Worm (Caenorhabditis elegans) whole organism, L4 larva: ENCODE data around the gene F26C11.1.
"Not testable (repeated sequence)": the region's sequence is repeated elsewhere in the genome, so short reads cannot be mapped to it uniquely, and the experiment has no call there.

ENCODE experiments used
- D1046.2 ChIP-seq: fragments of 200-800 bp; sonication (Bioruptor generic); IDR thresholded peaks from 2 replicates; pipeline ENCODE4 v1.3.6; 2022; ENCODE audit warnings: missing genetic modification characterization, missing compliant biosample characterization
- F26F4.8 ChIP-seq: fragments of 200-800 bp; sonication (Bioruptor generic); conservative IDR thresholded peaks from 2 replicates; pipeline ENCODE4 v1.3.6; 2022; ENCODE audit warnings: missing genetic modification characterization, missing compliant biosample characterization
- F49E8.2 ChIP-seq: sonication (generic microtip); optimal IDR thresholded peaks from 2 replicates; lab custom pipeline; 2016; ENCODE audit warnings: missing compliant biosample characterization, mild to moderate bottlenecking, missing genetic modification characterization, borderline replicate concordance
- R02D3.7 ChIP-seq: fragments of 150-350 bp; sonication (generic microtip); optimal IDR thresholded peaks from 3 replicates; lab custom pipeline; 2014; ENCODE audit warnings: missing biosample characterization, missing genetic modification characterization
- T20F7.1 ChIP-seq: fragments of 200-800 bp; sonication (Bioruptor generic); optimal IDR thresholded peaks from 2 replicates; lab custom pipeline; 2018; ENCODE audit warnings: mild to moderate bottlenecking, missing genetic modification characterization, missing compliant biosample characterization
- aha-1 ChIP-seq: fragments of 150-350 bp; peaks from one replicate; lab custom pipeline; 2014; ENCODE audit warnings: missing biosample characterization, missing genetic modification characterization
- aly-2 ChIP-seq: sonication (generic microtip); optimal IDR thresholded peaks from 2 replicates; lab custom pipeline; 2018; ENCODE audit warnings: missing biosample characterization, missing genetic modification characterization
- ama-1 ChIP-seq: fragments of 150-350 bp; optimal IDR thresholded peaks from 2 replicates; lab custom pipeline; 2014; ENCODE audit warnings: inconsistent platforms, mixed read lengths
- attf-4 ChIP-seq: sonication (generic microtip); optimal IDR thresholded peaks from 3 replicates; lab custom pipeline; 2017; ENCODE audit warnings: missing biosample characterization, missing genetic modification characterization
- ceh-82 ChIP-seq: sonication (generic microtip); optimal IDR thresholded peaks from 2 replicates; lab custom pipeline; 2017; ENCODE audit warnings: missing biosample characterization, missing genetic modification characterization
- cey-2 ChIP-seq: sonication (generic microtip); optimal IDR thresholded peaks from 3 replicates; lab custom pipeline; 2017; ENCODE audit warnings: missing genetic modification characterization, mild to moderate bottlenecking, missing compliant biosample characterization, antibody characterized with exemption, borderline replicate concordance; ENCODE audit not compliant: insufficient read depth
- dmd-8 ChIP-seq: fragments of 200-800 bp; sonication (Bioruptor generic); IDR thresholded peaks from 2 replicates; pipeline ENCODE4 v1.3.6; 2022; ENCODE audit warnings: missing genetic modification characterization, missing compliant biosample characterization
- dve-1 ChIP-seq: sonication (generic microtip); optimal IDR thresholded peaks from 2 replicates; lab custom pipeline; 2017; ENCODE audit warnings: antibody characterized with exemption, mild to moderate bottlenecking, missing genetic modification characterization, missing compliant biosample characterization; ENCODE audit not compliant: insufficient read depth
- fkh-10 ChIP-seq: fragments of 150-350 bp; optimal IDR thresholded peaks from 2 replicates; lab custom pipeline; 2014; ENCODE audit warnings: missing biosample characterization, missing genetic modification reagents, missing genetic modification characterization
- hlh-11 ChIP-seq: fragments of 200-800 bp; sonication (Bioruptor generic); optimal IDR thresholded peaks from 2 replicates; lab custom pipeline; 2018; ENCODE audit warnings: mild to moderate bottlenecking, missing genetic modification characterization, missing compliant biosample characterization
- lin-39 ChIP-seq: fragments of 150-350 bp; optimal IDR thresholded peaks from 2 replicates; lab custom pipeline; 2014; ENCODE audit warnings: missing biosample characterization, missing genetic modification reagents, missing genetic modification characterization
- mdt-29 ChIP-seq: fragments of 200-800 bp; sonication (Bioruptor generic); IDR thresholded peaks from 2 replicates; pipeline ENCODE4 v1.3.6; 2022; ENCODE audit warnings: missing genetic modification reagents, missing genetic modification characterization, missing compliant biosample characterization
- mes-2 ChIP-seq: sonication (generic microtip); optimal IDR thresholded peaks from 2 replicates; lab custom pipeline; 2016; ENCODE audit warnings: missing genotype, mild to moderate bottlenecking, missing genetic modification characterization, missing compliant biosample characterization; ENCODE audit not compliant: poor library complexity, severe bottlenecking
- mxl-3 ChIP-seq: fragments of 200-800 bp; sonication (Bioruptor generic); optimal IDR thresholded peaks from 2 replicates; lab custom pipeline; 2018; ENCODE audit warnings: mild to moderate bottlenecking, missing genetic modification characterization, missing compliant biosample characterization
- nhr-111 ChIP-seq: fragments of 200-800 bp; sonication (Bioruptor generic); optimal IDR thresholded peaks from 2 replicates; lab custom pipeline; 2018; ENCODE audit warnings: mild to moderate bottlenecking, missing genetic modification characterization, missing compliant biosample characterization
- nhr-237 ChIP-seq: sonication (generic microtip); optimal IDR thresholded peaks from 2 replicates; lab custom pipeline; 2017; ENCODE audit warnings: missing biosample characterization, missing genetic modification characterization
- nhr-28 ChIP-seq: fragments of 150-350 bp; optimal IDR thresholded peaks from 2 replicates; lab custom pipeline; 2014; ENCODE audit warnings: missing biosample characterization, missing genetic modification characterization
- nhr-48 ChIP-seq: sonication (generic microtip); optimal IDR thresholded peaks from 2 replicates; lab custom pipeline; 2016; ENCODE audit warnings: mild to moderate bottlenecking, missing genetic modification characterization, missing compliant biosample characterization
- nhr-77 ChIP-seq: fragments of 150-350 bp; optimal IDR thresholded peaks from 2 replicates; lab custom pipeline; 2014; ENCODE audit warnings: missing biosample characterization, missing genetic modification characterization
- php-3 ChIP-seq: fragments of 200-800 bp; sonication (Bioruptor generic); IDR thresholded peaks from 2 replicates; pipeline ENCODE4 v1.3.6; 2022; ENCODE audit warnings: missing genetic modification reagents, missing genetic modification characterization, missing compliant biosample characterization
- set-16 ChIP-seq: fragments of 200-800 bp; sonication (Bioruptor generic); IDR thresholded peaks from 2 replicates; pipeline ENCODE4 v1.3.6; 2022; ENCODE audit warnings: missing genetic modification reagents, missing genetic modification characterization, missing compliant biosample characterization
- snpc-1.2 ChIP-seq: fragments of 200-800 bp; sonication (Bioruptor generic); IDR thresholded peaks from 2 replicates; pipeline ENCODE4 v1.3.6; 2022; ENCODE audit warnings: missing genetic modification reagents, missing genetic modification characterization, missing compliant biosample characterization
- spr-1 ChIP-seq: sonication (generic microtip); optimal IDR thresholded peaks from 2 replicates; lab custom pipeline; 2016; ENCODE audit warnings: mild to moderate bottlenecking, missing genetic modification characterization, missing compliant biosample characterization
- spr-3 ChIP-seq: fragments of 200-800 bp; sonication (Bioruptor generic); optimal IDR thresholded peaks from 2 replicates; lab custom pipeline; 2018; ENCODE audit warnings: mild to moderate bottlenecking, missing genetic modification characterization, missing compliant biosample characterization
- unc-130 ChIP-seq: sonication (generic microtip); optimal IDR thresholded peaks from 2 replicates; lab custom pipeline; 2016; ENCODE audit warnings: missing genetic modification reagents, missing genetic modification characterization, missing compliant biosample characterization
- unc-62 ChIP-seq, 3 experiments: fragments of 150-350 bp in 1 of 3; sonication (generic microtip); optimal IDR thresholded peaks in 2 of 3; peaks in 1 of 3; 1 replicate in 1 of 3; 2 replicates in 2 of 3; lab custom pipeline; 2014 to 2017; ENCODE audit warnings: missing biosample characterization in 3 of 3, missing genetic modification characterization in 3 of 3, missing genetic modification reagents in 3 of 3, missing genotype in 1 of 3
- vab-7 ChIP-seq: fragments of 200-800 bp; sonication (Bioruptor generic); IDR thresholded peaks from 2 replicates; pipeline ENCODE4 v1.3.6; 2022; ENCODE audit warnings: missing genetic modification reagents, missing genetic modification characterization, missing compliant biosample characterization
- zfp-2 ChIP-seq: sonication (generic microtip); optimal IDR thresholded peaks from 2 replicates; lab custom pipeline; 2016; ENCODE audit warnings: mild to moderate bottlenecking, missing genetic modification characterization, missing compliant biosample characterization
- zfp-3 ChIP-seq: fragments of 200-800 bp; sonication (Bioruptor generic); conservative IDR thresholded peaks from 2 replicates; pipeline ENCODE4 v1.3.6; 2022; ENCODE audit warnings: missing genetic modification reagents, missing genetic modification characterization, missing compliant biosample characterization
- ztf-11 ChIP-seq: fragments of 150-350 bp; optimal IDR thresholded peaks from 2 replicates; lab custom pipeline; 2014; ENCODE audit warnings: missing biosample characterization, missing genetic modification characterization

The F26C11.1 gene

DNA sequence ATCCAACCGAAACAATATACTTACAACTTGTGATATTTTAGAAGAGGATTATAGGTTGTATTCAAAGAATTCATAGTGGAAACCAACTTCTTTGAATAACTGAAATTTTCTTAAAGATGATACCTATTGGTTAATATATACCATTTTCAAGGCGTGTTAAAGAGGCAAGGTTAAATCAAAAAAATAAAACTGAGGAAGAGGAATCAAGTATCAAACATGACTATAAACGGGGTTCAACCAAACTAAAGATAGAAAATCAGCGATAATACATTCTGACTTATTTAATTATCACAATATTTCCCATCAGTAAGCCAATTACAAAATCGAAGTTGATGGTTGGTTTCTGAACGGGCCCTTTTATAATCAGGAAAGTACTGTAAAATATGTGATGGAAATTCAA lies 33.1 kb upstream of the F26C11.1 start, which contains the start of gene chil-3:
TSS of gene chil-3 (minus strand) at position 101 of the 400 bp plus-strand sequence.
- TF ChIP-seq ama-1 (no peak), T20F7.1 (GFP tag; lab: Kevin White, UChicago) (no peak), F26F4.8 (GFP tag; lab: Robert Waterston, UW) (no peak), set-16 (GFP tag; lab: Robert Waterston, UW) (no peak)
- TF ChIP-seq, all 104 proteins: peak for 0

DNA sequence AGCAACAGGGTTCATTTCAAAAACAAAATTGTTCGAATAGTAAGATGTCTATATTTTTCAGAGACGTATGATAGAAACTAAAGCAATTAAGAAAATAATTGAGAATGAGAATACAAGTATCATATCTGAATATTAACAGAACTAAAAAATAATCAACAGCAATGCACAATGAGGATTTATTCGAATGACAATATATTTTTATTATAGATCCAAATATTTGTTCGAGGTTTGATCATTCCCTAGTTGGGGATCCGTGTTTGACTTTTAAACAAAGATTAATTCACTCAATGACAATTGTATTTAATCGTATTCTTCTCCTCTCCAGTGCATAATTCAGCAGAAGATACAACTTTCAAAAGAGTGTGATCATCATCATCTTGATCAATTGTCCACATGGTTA lies 32.4 kb upstream of the F26C11.1 start, which contains the start of gene C08H9.18:
TSS of gene C08H9.18 (minus strand) at position 101 of the 400 bp plus-strand sequence.
- no peak for TF ChIP-seq ama-1
- no peak for TF ChIP-seq unc-130 (GFP tag; lab: Kevin White, UChicago)
- TF ChIP-seq R02D3.7 (tag; lab: Kevin White, UChicago), result no peak
- TF ChIP-seq nhr-48 (tag; lab: Kevin White, UChicago), result no peak

DNA sequence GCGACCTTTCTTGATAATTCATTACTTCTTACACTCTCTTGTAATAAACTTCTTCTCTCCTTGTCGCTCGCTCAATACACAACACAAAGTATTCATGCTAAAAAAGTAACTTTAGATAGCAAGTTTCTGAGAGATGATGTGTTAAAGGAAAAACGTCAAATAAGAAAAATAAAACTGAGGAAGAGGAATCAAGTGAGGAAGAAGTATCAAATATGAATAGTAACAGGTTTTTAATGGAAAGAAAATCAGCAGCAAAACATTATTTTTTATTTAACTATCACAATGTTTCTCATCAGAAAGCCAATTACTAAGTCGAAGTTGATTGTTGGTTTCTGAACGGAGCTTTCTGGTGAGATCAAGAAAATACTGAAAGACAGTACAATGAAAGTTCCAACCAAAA lies 28.2 kb upstream of the F26C11.1 start, which contains the start of gene chil-1:
TSS of gene chil-1 (minus strand) at position 101 of the 400 bp plus-strand sequence.
- not testable (repeated sequence) for TF ChIP-seq nhr-77, zfp-2, attf-4 (tag; lab: Kevin White, UChicago)
- TF ChIP-seq, all 104 proteins: peak for 0; not testable (repeated sequence) for 104

DNA sequence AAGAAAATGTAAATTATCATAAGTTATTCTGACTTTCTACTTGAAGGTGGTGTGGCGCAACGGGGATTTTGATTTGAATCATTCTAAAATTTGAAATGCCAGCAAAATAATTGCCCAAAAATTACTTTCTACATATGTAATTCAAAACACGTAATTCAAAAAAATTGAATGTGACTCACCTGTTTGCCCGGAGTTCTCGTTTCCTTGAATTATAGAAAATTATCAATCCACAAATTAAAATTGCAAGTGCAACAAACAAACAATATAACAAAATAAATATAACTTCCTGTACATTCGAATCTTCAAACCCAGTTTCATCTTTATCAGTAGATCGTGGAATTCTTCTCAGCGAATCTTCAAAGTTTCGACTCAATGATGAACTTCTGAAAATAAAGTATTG lies 26.3 kb upstream of the F26C11.1 start:
- TF ChIP-seq mxl-3 (GFP tag; lab: Kevin White, UChicago) (no peak), F26F4.8 (GFP tag; lab: Robert Waterston, UW) (no peak), mdt-29 (GFP tag; lab: Robert Waterston, UW) (no peak), T20F7.1 (GFP tag; lab: Kevin White, UChicago) (no peak), F49E8.2 (tag; lab: Kevin White, UChicago) (no peak), mes-2 (tag; lab: Kevin White, UChicago) (no peak), dve-1 (tag; lab: Kevin White, UChicago) (no peak), vab-7 (GFP tag; lab: Robert Waterston, UW) (no peak), aha-1 (peak; percentile 63), unc-62 (GFP tag; optimal IDR thresholded peaks at IDR 0.05 in 1 of 2; lab: Kevin White, UChicago) (peak in 1 of 2 experiments; percentile 65), unc-62 (tag; optimal IDR thresholded peaks at IDR 0.05; lab: Kevin White, UChicago) (no peak), nhr-111 (GFP tag; lab: Kevin White, UChicago) (no peak), ztf-11 (no peak), unc-130 (GFP tag; lab: Kevin White, UChicago) (no peak), fkh-10 (GFP tag; lab: Kevin White, UChicago) (no peak), cey-2 (tag; lab: Kevin White, UChicago) (no peak), aly-2 (tag; lab: Kevin White, UChicago) (no peak)

DNA sequence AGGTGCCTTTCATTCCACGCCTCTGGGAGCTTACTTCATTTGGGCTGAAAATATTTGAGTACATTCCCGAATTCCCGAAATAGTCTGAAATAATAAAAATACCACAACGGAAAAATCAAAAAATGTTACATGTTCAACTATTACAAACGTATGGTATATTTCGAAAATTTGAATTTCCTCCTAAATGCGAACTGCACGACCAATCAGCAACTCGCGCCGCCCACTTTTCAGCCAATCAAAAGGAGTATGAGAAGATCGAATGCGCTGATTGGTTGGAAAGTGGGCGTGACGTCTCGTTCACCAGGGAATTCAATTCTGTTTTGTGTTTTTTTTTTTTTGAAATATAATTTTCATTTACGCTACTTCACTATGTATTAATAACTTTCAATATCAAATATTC lies 25.8 kb upstream of the F26C11.1 start, which contains the start of gene old-1:
TSS of gene old-1 (minus strand) at position 50 of the 400 bp plus-strand sequence.
- TF ChIP-seq F49E8.2 (tag; lab: Kevin White, UChicago) (no peak), lin-39 (no peak), dmd-8 (no peak), spr-1 (no peak), D1046.2 (GFP tag; lab: Robert Waterston, UW) (no peak), nhr-237 (tag; lab: Kevin White, UChicago) (no peak), hlh-11 (tag; lab: Kevin White, UChicago) (no peak), zfp-3 (GFP tag; lab: Robert Waterston, UW) (no peak), nhr-28 (no peak), snpc-1.2 (GFP tag; lab: Robert Waterston, UW) (no peak), php-3 (GFP tag; lab: Robert Waterston, UW) (no peak), spr-3 (GFP tag; lab: Kevin White, UChicago) (no peak), ceh-82 (tag; lab: Kevin White, UChicago) (no peak), mes-2 (tag; lab: Kevin White, UChicago) (no peak)
